Fruit fly (Drosophila melanogaster) whole organism, embryonic: ENCODE data around the gene Dhc64C.

Experiments used
- ATbp ChIP-seq: fragments of 200-800 bp; sonication (Bioruptor generic); optimal IDR thresholded peaks from 2 replicates; lab custom pipeline; 2017; ENCODE audit warnings: missing biosample characterization, mild to moderate bottlenecking, missing genetic modification characterization, missing genetic modification reagents
- CG10321 ChIP-seq: fragments of 200-800 bp; sonication (Bioruptor generic); IDR thresholded peaks from 2 replicates; pipeline ENCODE4 v1.3.6; 2022; ENCODE audit warnings: missing biosample characterization, missing genetic modification characterization
- CG10654 ChIP-seq: fragments of 200-800 bp; sonication (Bioruptor generic); optimal IDR thresholded peaks from 2 replicates; lab custom pipeline; 2016; ENCODE audit warnings: missing biosample characterization, missing genetic modification characterization
- CG13296 ChIP-seq: fragments of 200-800 bp; sonication (Bioruptor generic); optimal IDR thresholded peaks from 3 replicates; lab custom pipeline; 2018; ENCODE audit warnings: missing biosample characterization, mild to moderate bottlenecking, missing genetic modification characterization
- CG13775 ChIP-seq: fragments of 200-800 bp; sonication (Bioruptor generic); optimal IDR thresholded peaks from 3 replicates; lab custom pipeline; 2017; ENCODE audit warnings: missing biosample characterization, mild to moderate bottlenecking, missing genetic modification characterization
- CG8089 ChIP-seq: fragments of 200-800 bp; sonication (Bioruptor generic); optimal IDR thresholded peaks from 3 replicates; lab custom pipeline; 2016; ENCODE audit warnings: missing biosample characterization, missing genetic modification characterization
- CG9876 ChIP-seq: fragments of 200-800 bp; sonication (Bioruptor generic); optimal IDR thresholded peaks from 2 replicates; lab custom pipeline; 2016; ENCODE audit warnings: missing biosample characterization, missing genetic modification characterization
- Hand ChIP-seq: fragments of 200-800 bp; sonication (Bioruptor generic); optimal IDR thresholded peaks from 2 replicates; lab custom pipeline; 2017; ENCODE audit warnings: mild to moderate bottlenecking, missing biosample characterization, missing genetic modification reagents, missing genetic modification characterization
- MBD-R2 ChIP-seq: fragments of 200-800 bp; sonication (Bioruptor generic); IDR thresholded peaks from 2 replicates; pipeline ENCODE4 v1.3.6; 2022; ENCODE audit warnings: missing biosample characterization, missing genetic modification characterization
- Rfx ChIP-seq: fragments of 200-800 bp; sonication (Bioruptor generic); IDR thresholded peaks from 2 replicates; pipeline ENCODE4 v1.3.6; 2022; ENCODE audit warnings: missing biosample characterization, missing genetic modification characterization
- eyg ChIP-seq: fragments of 200-800 bp; sonication (Bioruptor generic); optimal IDR thresholded peaks from 3 replicates; lab custom pipeline; 2016; ENCODE audit warnings: missing biosample characterization, missing genetic modification characterization
- hth ChIP-seq: fragments of >200 bp; optimal IDR thresholded peaks from 2 replicates; lab custom pipeline; 2017; ENCODE audit warnings: inconsistent platforms
- jigr1 ChIP-seq: fragments of 200-800 bp; sonication (Bioruptor generic); IDR thresholded peaks from 3 replicates; pipeline ENCODE4 v1.3.6; 2022; ENCODE audit warnings: missing biosample characterization, missing genetic modification characterization
- ro ChIP-seq: fragments of 200-800 bp; sonication (Bioruptor generic); IDR thresholded peaks from 2 replicates; pipeline ENCODE4 v1.3.6; 2022; ENCODE audit warnings: missing biosample characterization, missing genetic modification characterization

- TF ChIP-seq ATbp (GFP tag; lab: Kevin White, UChicago) = no peak
- TF ChIP-seq CG10654 (GFP tag; lab: Kevin White, UChicago) = no peak
- TF ChIP-seq ro (GFP tag; lab: Robert Waterston, UW) = no peak
- TF ChIP-seq CG13775 (GFP tag; lab: Kevin White, UChicago) = no peak
- TF ChIP-seq hth = no peak
- no peak for TF ChIP-seq CG9876 (GFP tag; lab: Kevin White, UChicago)
- no peak for TF ChIP-seq eyg (GFP tag; lab: Kevin White, UChicago)
- no peak for TF ChIP-seq Rfx (GFP tag; lab: Robert Waterston, UW)
- TF ChIP-seq CG8089 (GFP tag; lab: Kevin White, UChicago) = no peak
- TF ChIP-seq CG13296 (GFP tag; lab: Kevin White, UChicago) = no peak
- TF ChIP-seq jigr1 = no peak
- TF ChIP-seq MBD-R2 (GFP tag; lab: Robert Waterston, UW) = no peak
- TF ChIP-seq Hand (GFP tag; lab: Kevin White, UChicago) = no peak
- no peak for TF ChIP-seq CG10321
Measured at dm6 chr3L:4814184-4814583, 11.3 kb downstream of the Dhc64C start.
